Fruit fly (Drosophila melanogaster): ENCODE results near the gene PNUTS.

The PNUTS gene

DNA sequence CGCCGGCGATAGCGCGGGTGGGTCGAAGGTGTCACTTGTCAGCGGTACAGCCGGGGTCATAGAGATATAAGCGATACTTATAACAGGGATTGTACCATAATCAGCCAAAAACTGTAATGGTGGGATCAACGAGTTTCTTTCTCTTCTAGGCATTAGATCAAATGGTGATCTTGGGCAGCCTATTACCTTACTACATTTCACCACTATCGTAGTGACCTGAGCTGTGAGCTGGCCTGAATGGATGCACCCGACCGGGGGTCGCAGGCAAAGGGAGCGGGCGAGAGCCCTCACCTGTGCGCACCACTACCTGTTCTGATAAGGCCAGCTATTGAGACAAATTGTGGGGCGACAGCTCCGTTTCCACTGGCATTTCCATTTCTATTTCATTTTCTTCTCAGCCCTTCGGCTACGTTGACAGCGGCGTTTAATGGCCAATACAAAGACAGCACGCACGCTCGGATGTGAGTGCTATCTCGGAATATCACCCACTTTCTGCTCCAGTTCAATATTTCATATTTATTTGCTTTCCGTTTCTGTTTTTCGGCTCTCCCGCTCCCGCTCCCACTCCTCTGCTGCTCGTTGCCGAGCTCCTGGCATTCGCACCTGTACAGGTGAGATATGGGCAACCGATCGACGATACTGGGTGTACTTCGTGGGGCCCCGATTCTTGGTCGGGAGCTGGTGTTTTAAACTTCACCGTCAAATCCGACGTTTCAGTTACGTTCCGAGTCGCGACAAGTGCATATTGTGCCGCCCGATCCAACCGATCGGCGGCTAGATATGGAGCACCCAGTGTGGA, 13.4 kb upstream of the PNUTS start (continued):
- TF ChIP-seq Oli (tag; optimal IDR thresholded peaks at IDR 0.05) (peak; percentile 79), Meics (GFP tag; optimal IDR thresholded peaks at IDR 0.05) (peak; percentile 68), trem (tag; optimal IDR thresholded peaks at IDR 0.05) (peak; percentile 63), tap (tag; optimal IDR thresholded peaks at IDR 0.05) (peak; percentile 71), br (optimal IDR thresholded peaks at IDR 0.05) (no peak), CG2120 (GFP tag; optimal IDR thresholded peaks at IDR 0.05) (peak; percentile 65), CG12659 (GFP tag; optimal IDR thresholded peaks at IDR 0.05) (peak; percentile 72), pb (GFP tag; optimal IDR thresholded peaks at IDR 0.05) (peak; percentile 55), CG9215 (GFP tag; IDR thresholded peaks at IDR 0.05) (0 out of 2 replicates have a peak, but pooled peaks have one; percentile 54), CG10431 (GFP tag; optimal IDR thresholded peaks at IDR 0.05) (no peak), H2.0 (GFP tag; IDR thresholded peaks at IDR 0.05) (peak; percentile 74), CG11504 (tag; optimal IDR thresholded peaks at IDR 0.05) (peak; percentile 86), lov (optimal IDR thresholded peaks at IDR 0.05) (no peak), lov (GFP tag; IDR thresholded peaks at IDR 0.05) (peak; percentile 81), B-H1 (GFP tag; IDR thresholded peaks at IDR 0.05) (peak; percentile 73), CG10267 (tag; optimal IDR thresholded peaks at IDR 0.05) (peak; percentile 65), Ptx1 (GFP tag; IDR thresholded peaks at IDR 0.05) (peak; percentile 82), Oaz (GFP tag; IDR thresholded peaks at IDR 0.05) (no peak), z (GFP tag; IDR thresholded peaks at IDR 0.05) (no peak), Dip2 (GFP tag; IDR thresholded peaks at IDR 0.05) (no peak), aop (GFP tag; IDR thresholded peaks at IDR 0.05) (peak; percentile 52; the same call in 1 of the 2 replicates), CG1647 (GFP tag; optimal IDR thresholded peaks at IDR 0.05) (peak; percentile 45), pho (GFP tag; optimal IDR thresholded peaks at IDR 0.05) (no peak), Antp (GFP tag; optimal IDR thresholded peaks at IDR 0.05) (peak; percentile 85), Vsx1 (GFP tag; optimal IDR thresholded peaks at IDR 0.05) (peak; percentile 58), CG4820 (GFP tag; optimal IDR thresholded peaks at IDR 0.05) (peak; percentile 78), pros (GFP tag; optimal IDR thresholded peaks at IDR 0.05) (no peak), ewg (GFP tag; optimal IDR thresholded peaks at IDR 0.05) (peak; percentile 77), E2f2 (GFP tag; IDR thresholded peaks at IDR 0.05) (peak; percentile 41; the same call in 1 of the 2 replicates), CG9932 (GFP tag; IDR thresholded peaks at IDR 0.05) (peak; percentile 40), CG2202 (tag; optimal IDR thresholded peaks at IDR 0.05) (peak; percentile 15), CG5245 (GFP tag; optimal IDR thresholded peaks at IDR 0.05) (peak; percentile 74), Scr (GFP tag; IDR thresholded peaks at IDR 0.05; ENCODE audit: partially characterized antibody) (no peak), CG43689 (GFP tag; IDR thresholded peaks at IDR 0.05) (peak; percentile 53; the same call in 1 of the 2 replicates), bab2 (GFP tag; optimal IDR thresholded peaks at IDR 0.05) (peak; percentile 58), Nf-YC (tag; optimal IDR thresholded peaks at IDR 0.05) (peak; percentile 23), CG15514 (GFP tag; optimal IDR thresholded peaks at IDR 0.05) (peak; percentile 23), gce (GFP tag; IDR thresholded peaks at IDR 0.05) (peak; percentile 79; the same call in 1 of the 3 replicates), CG14014 (GFP tag; IDR thresholded peaks at IDR 0.05) (peak; percentile 76), Side (GFP tag; optimal IDR thresholded peaks at IDR 0.05) (peak; percentile 64), sens (GFP tag) (peak; percentile 89), NfI (GFP tag; optimal IDR thresholded peaks at IDR 0.05) (peak; percentile 64), bcd (GFP tag; optimal IDR thresholded peaks at IDR 0.05) (peak; percentile 74), lmd (GFP tag; IDR thresholded peaks at IDR 0.05) (peak; percentile 87), croc (GFP tag; conservative IDR thresholded peaks at IDR 0.05) (peak; percentile 79), Neu2 (GFP tag; optimal IDR thresholded peaks at IDR 0.05; ENCODE audit: borderline replicate concordance) (no peak), Camta (GFP tag; optimal IDR thresholded peaks at IDR 0.05) (no peak), CG4617 (GFP tag; optimal IDR thresholded peaks at IDR 0.05; ENCODE audit: borderline replicate concordance) (peak; percentile 31), CG17186 (GFP tag; optimal IDR thresholded peaks at IDR 0.05) (peak; percentile 63), seq (GFP tag; IDR thresholded peaks at IDR 0.05) (peak; percentile 59; the same call in 1 of the 2 replicates)

Measured in whole organism, embryonic.